Fruit fly (Drosophila melanogaster): Measurements from ENCODE around the gene U2af38.
A peak's percentile ranks its signal among the peaks of the same experiment; 100 is the strongest.

Gene U2af38

DNA sequence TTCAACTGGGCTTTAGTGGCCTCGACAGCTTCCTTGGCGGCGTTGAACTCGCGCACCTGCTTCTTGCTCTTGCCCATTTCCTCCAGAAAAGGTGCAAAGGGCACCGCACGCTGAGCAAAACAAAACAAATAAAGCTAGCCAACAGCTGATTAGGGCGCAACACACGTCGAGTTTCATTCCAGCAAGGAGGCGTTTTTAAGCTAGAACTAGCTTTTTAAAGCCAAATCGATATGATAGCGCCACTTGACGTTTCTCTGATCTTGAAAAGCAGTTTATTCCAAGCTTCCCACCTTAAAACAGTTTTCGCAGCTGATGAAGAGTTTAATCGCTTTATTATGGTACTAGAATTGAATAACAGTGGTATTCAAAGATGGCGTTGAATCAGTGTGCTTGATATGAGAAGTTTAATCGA lies 11.4 kb downstream of the U2af38 start, which contains the start of gene CG11601 (continued):
- TF ChIP-seq Trl (optimal IDR thresholded peaks at IDR 0.05): no peak
- TF ChIP-seq Trl (GFP tag; optimal IDR thresholded peaks at IDR 0.05): peak; percentile 5
- no peak for TF ChIP-seq mam (GFP tag; optimal IDR thresholded peaks at IDR 0.05)
- TF ChIP-seq nerfin-2 (GFP tag; IDR thresholded peaks at IDR 0.05; ENCODE audit: partially characterized antibody): no peak
- TF ChIP-seq BEAF-32 (GFP tag; optimal IDR thresholded peaks at IDR 0.05): peak; percentile 40
- TF ChIP-seq otp (GFP tag; IDR thresholded peaks at IDR 0.05): no peak
- peak; percentile 53; the same call in 1 of the 2 replicates for TF ChIP-seq CG17328 (GFP tag; IDR thresholded peaks at IDR 0.05)
- no peak for TF ChIP-seq lov (optimal IDR thresholded peaks at IDR 0.05)
- no peak for TF ChIP-seq lov (GFP tag; IDR thresholded peaks at IDR 0.05)
- TF ChIP-seq CG30431 (GFP tag; optimal IDR thresholded peaks at IDR 0.05): no peak
- no peak for TF ChIP-seq Mrtf (GFP tag; IDR thresholded peaks at IDR 0.05)
- no peak for TF ChIP-seq CG4617 (GFP tag; optimal IDR thresholded peaks at IDR 0.05; ENCODE audit: borderline replicate concordance)
- TF ChIP-seq CG7556 (GFP tag; optimal IDR thresholded peaks at IDR 0.05): no peak
- TF ChIP-seq unc-4 (GFP tag; IDR thresholded peaks at IDR 0.05; ENCODE audit: partially characterized antibody): 0 out of 2 replicates have a peak, but pooled peaks have one; percentile 24
- TF ChIP-seq CG13296 (GFP tag; optimal IDR thresholded peaks at IDR 0.05): no peak
- peak; percentile 49 for TF ChIP-seq Hsf (GFP tag; optimal IDR thresholded peaks at IDR 0.05)
- no peak for TF ChIP-seq ato (GFP tag; IDR thresholded peaks at IDR 0.05; ENCODE audit: partially characterized antibody)
- TF ChIP-seq Camta (GFP tag; optimal IDR thresholded peaks at IDR 0.05): no peak
- TF ChIP-seq CG11093 (GFP tag; IDR thresholded peaks at IDR 0.05): no peak
- TF ChIP-seq danr (GFP tag; IDR thresholded peaks at IDR 0.05): 0 out of 2 replicates have a peak, but pooled peaks have one; percentile 11
- no peak for TF ChIP-seq z (GFP tag; IDR thresholded peaks at IDR 0.05)
- no peak for TF ChIP-seq ranshi (GFP tag; IDR thresholded peaks at IDR 0.05)
- TF ChIP-seq prd (optimal IDR thresholded peaks at IDR 0.05): no peak
- 0 out of 3 replicates have a peak, but pooled peaks have one; percentile 43 for TF ChIP-seq prd (GFP tag; IDR thresholded peaks at IDR 0.05)
- no peak for TF ChIP-seq CG1832 (GFP tag; optimal IDR thresholded peaks at IDR 0.05)
- TF ChIP-seq lilli (GFP tag; optimal IDR thresholded peaks at IDR 0.05): peak; percentile 68
- peak; percentile 31; the same call in 1 of the 2 replicates for TF ChIP-seq amos (GFP tag; IDR thresholded peaks at IDR 0.05; ENCODE audit: partially characterized antibody)
- TF ChIP-seq Gsc (GFP tag; IDR thresholded peaks at IDR 0.05): no peak
- no peak for TF ChIP-seq CG16779 (GFP tag; IDR thresholded peaks at IDR 0.05)
- peak; percentile 59 for TF ChIP-seq CG30403 (GFP tag; optimal IDR thresholded peaks at IDR 0.05)
- TF ChIP-seq chif (GFP tag; optimal IDR thresholded peaks at IDR 0.05): peak in 1 of 2 experiments; percentile 13
- TF ChIP-seq Sox102F (GFP tag; optimal IDR thresholded peaks at IDR 0.05): no peak
- TF ChIP-seq yki (optimal IDR thresholded peaks at IDR 0.05): no peak
- peak; percentile 53 for TF ChIP-seq Ets97D (GFP tag; optimal IDR thresholded peaks at IDR 0.05)
- TF ChIP-seq bowl (GFP tag; IDR thresholded peaks at IDR 0.05): no peak
- peak; percentile 9 for TF ChIP-seq HHEX (GFP tag; optimal IDR thresholded peaks at IDR 0.05)
- TF ChIP-seq CG12744 (GFP tag; optimal IDR thresholded peaks at IDR 0.05): no peak
- TF ChIP-seq corto (GFP tag; optimal IDR thresholded peaks at IDR 0.05): no peak
- TF ChIP-seq gce (GFP tag; IDR thresholded peaks at IDR 0.05): no peak
- TF ChIP-seq crc (GFP tag; optimal IDR thresholded peaks at IDR 0.05): no peak
- peak; percentile 27 for TF ChIP-seq Sin3A (optimal IDR thresholded peaks at IDR 0.05)
- TF ChIP-seq maf-S (GFP tag; optimal IDR thresholded peaks at IDR 0.05): peak; percentile 33
- no peak for TF ChIP-seq pan (optimal IDR thresholded peaks at IDR 0.05)
- TF ChIP-seq pan (GFP tag; optimal IDR thresholded peaks at IDR 0.05 in 1 of 2, IDR thresholded peaks at IDR 0.05 in 1 of 2): peak in 1 of 2 experiments; percentile 33
- TF ChIP-seq Chrac-16 (GFP tag; optimal IDR thresholded peaks at IDR 0.05): peak; percentile 4
- TF ChIP-seq CG17912 (GFP tag; optimal IDR thresholded peaks at IDR 0.05): no peak
- no peak for TF ChIP-seq mirr (GFP tag; optimal IDR thresholded peaks at IDR 0.05)
- TF ChIP-seq Dref (GFP tag; IDR thresholded peaks at IDR 0.05): peak; percentile 52
- TF ChIP-seq CG2202 (tag; optimal IDR thresholded peaks at IDR 0.05): no peak
- peak; percentile 36 for TF ChIP-seq CG12391 (tag; optimal IDR thresholded peaks at IDR 0.05)
- TF ChIP-seq Dip2 (GFP tag; IDR thresholded peaks at IDR 0.05): no peak
- no peak for TF ChIP-seq CG11723 (GFP tag; optimal IDR thresholded peaks at IDR 0.05)
- TF ChIP-seq cad (GFP tag; optimal IDR thresholded peaks at IDR 0.05): no peak
- TF ChIP-seq eve (GFP tag; optimal IDR thresholded peaks at IDR 0.05): no peak
